Worm (Caenorhabditis elegans): ENCODE data around the gene kin-15.

kin-15 gene

ce11 chrII:9416381-9417276 lies 16.9 kb downstream of the kin-15 start, which contains the start of the genes gss-1 and chch-3 (continued):
- TF ChIP-seq mes-2 (tag; optimal IDR thresholded peaks at IDR 0.05; ENCODE audit: poor library complexity, severe bottlenecking) (peak; percentile 66), nhr-28 (tag; optimal IDR thresholded peaks at IDR 0.05) (peak; percentile 20), tra-1 (GFP tag; IDR thresholded peaks at IDR 0.05) (no peak), daf-8 (GFP tag; IDR thresholded peaks at IDR 0.05) (no peak), pha-4 (GFP tag; IDR thresholded peaks at IDR 0.05) (peak; percentile 33; the same call in 1 of the 2 replicates), pha-4 (tag; optimal IDR thresholded peaks at IDR 0.05) (peak; percentile 56), lin-13 (GFP tag; optimal IDR thresholded peaks at IDR 0.05) (no peak), arid-1 (GFP tag; conservative IDR thresholded peaks at IDR 0.05) (no peak), nhr-25 (tag; optimal IDR thresholded peaks at IDR 0.05; ENCODE audit: borderline replicate concordance, insufficient read depth) (no peak), zag-1 (tag; optimal IDR thresholded peaks at IDR 0.05) (no peak), ceh-32 (tag; optimal IDR thresholded peaks at IDR 0.05; ENCODE audit: poor library complexity) (no peak), nhr-102 (tag; optimal IDR thresholded peaks at IDR 0.05) (peak; percentile 35), tag-97 (GFP tag; IDR thresholded peaks at IDR 0.05) (no peak), lin-38 (GFP tag; IDR thresholded peaks at IDR 0.05) (no peak), Y48G9A.11 (GFP tag; IDR thresholded peaks at IDR 0.05) (no peak), T20F7.1 (GFP tag; optimal IDR thresholded peaks at IDR 0.05) (peak; percentile 71), nhr-6 (tag; optimal IDR thresholded peaks at IDR 0.05) (peak; percentile 35), mdt-29 (GFP tag; IDR thresholded peaks at IDR 0.05) (no peak), nhr-48 (tag; optimal IDR thresholded peaks at IDR 0.05) (no peak)

DNA sequence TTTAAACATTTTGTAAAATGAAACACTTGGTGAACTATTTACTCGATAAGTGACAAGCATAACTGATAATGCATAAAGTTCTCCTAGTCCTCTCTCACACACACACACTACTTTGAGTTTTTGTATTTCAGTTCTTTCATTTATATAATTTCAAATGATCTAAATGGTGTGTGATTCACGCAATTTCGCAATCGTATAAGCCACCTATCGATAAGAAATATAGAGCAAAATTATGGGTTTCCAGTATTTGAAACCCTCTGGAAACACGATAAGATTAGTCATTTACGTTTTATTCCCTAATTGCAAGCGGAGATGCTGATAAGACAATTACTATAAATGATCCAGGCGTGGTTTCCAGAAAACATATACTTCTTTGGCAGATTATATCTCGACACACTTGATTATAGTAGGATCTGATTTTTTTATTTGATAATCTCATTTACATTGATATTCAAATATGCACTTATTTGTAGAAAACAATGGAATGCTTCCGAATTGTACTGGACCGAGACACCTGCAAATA lies 21.4 kb downstream of the kin-15 start, which contains the start of gene arrd-3:
Gene arrd-3 (plus strand): TSS at position 473 of the 523 bp plus-strand sequence.
- TF ChIP-seq hlh-11 (tag; optimal IDR thresholded peaks at IDR 0.05), result peak; percentile 23
- peak; percentile 75 for TF ChIP-seq pqm-1 (tag; optimal IDR thresholded peaks at IDR 0.05)
- peak; percentile 27 for TF ChIP-seq nhr-28 (tag; optimal IDR thresholded peaks at IDR 0.05)
- TF ChIP-seq dmd-6 (GFP tag; IDR thresholded peaks at IDR 0.05), result peak; percentile 29; the same call in 1 of the 2 replicates
- no peak for TF ChIP-seq lir-3 (tag; optimal IDR thresholded peaks at IDR 0.05)
- peak in 1 of 2 experiments; percentile 58 for TF ChIP-seq unc-62 (GFP tag; optimal IDR thresholded peaks at IDR 0.05 in 1 of 2)
- TF ChIP-seq unc-62 (tag; optimal IDR thresholded peaks at IDR 0.05), result no peak

ce11 chrII:9411497-9411896 lies 22.0 kb downstream of the kin-15 start, which contains the start of gene M176.9:
TSS of gene M176.9 (minus strand) at chrII:9411597.
- no peak for TF ChIP-seq attf-4 (tag; optimal IDR thresholded peaks at IDR 0.05)
- no peak for TF ChIP-seq T20F7.1 (GFP tag; optimal IDR thresholded peaks at IDR 0.05)
- TF ChIP-seq hlh-11 (tag; optimal IDR thresholded peaks at IDR 0.05), result no peak
- TF ChIP-seq pqm-1 (tag; optimal IDR thresholded peaks at IDR 0.05), result no peak
- no peak for TF ChIP-seq lir-3 (tag; optimal IDR thresholded peaks at IDR 0.05)
- no peak for TF ChIP-seq rbr-2 (tag; optimal IDR thresholded peaks at IDR 0.05)
- TF ChIP-seq ces-1 (GFP tag; optimal IDR thresholded peaks at IDR 0.05), result no peak
- TF ChIP-seq dpl-1 (GFP tag; optimal IDR thresholded peaks at IDR 0.05), result no peak
- TF ChIP-seq daf-12 (tag; optimal IDR thresholded peaks at IDR 0.05), result no peak
- no peak for TF ChIP-seq lin-15B (tag; optimal IDR thresholded peaks at IDR 0.05)
- TF ChIP-seq tra-1 (GFP tag; IDR thresholded peaks at IDR 0.05), result no peak
- TF ChIP-seq ceh-62 (tag; optimal IDR thresholded peaks at IDR 0.05), result no peak
- no peak for TF ChIP-seq mdl-1 (tag; optimal IDR thresholded peaks at IDR 0.05)
- no peak for TF ChIP-seq egl-43 (GFP tag; IDR thresholded peaks at IDR 0.05)
- TF ChIP-seq ceh-32 (tag; optimal IDR thresholded peaks at IDR 0.05; ENCODE audit: poor library complexity), result no peak

Measured in whole organism, L4 larva.